Worm (Caenorhabditis elegans) whole organism, midembryonic: Measurements from ENCODE around the gene rbm-22.

Source experiments
- T22C8.4 ChIP-seq: fragments of 200-800 bp; sonication (Bioruptor generic); IDR thresholded peaks from 2 replicates; pipeline ENCODE4 v1.3.6; 2022; ENCODE audit warnings: missing genetic modification characterization, missing compliant biosample characterization
- cog-1 ChIP-seq: sonication (generic microtip); optimal IDR thresholded peaks from 2 replicates; lab custom pipeline; 2016; ENCODE audit warnings: missing genetic modification characterization, missing compliant biosample characterization
- flt-1 ChIP-seq: fragments of 200-800 bp; sonication (Bioruptor generic); IDR thresholded peaks from 2 replicates; pipeline ENCODE4 v1.3.6; 2022; ENCODE audit warnings: missing genetic modification characterization, missing compliant biosample characterization
- klf-2 ChIP-seq: fragments of 200-800 bp; sonication (Bioruptor generic); conservative IDR thresholded peaks from 2 replicates; pipeline ENCODE4 v1.3.6; 2022; ENCODE audit warnings: missing genetic modification reagents, missing genetic modification characterization, missing compliant biosample characterization
- med-1 ChIP-seq: sonication (generic microtip); optimal IDR thresholded peaks from 2 replicates; lab custom pipeline; 2017; ENCODE audit warnings: missing genetic modification characterization, mild to moderate bottlenecking, missing compliant biosample characterization, antibody characterized with exemption, missing genetic modification reagents; ENCODE audit not compliant: insufficient read depth
- ref-1 ChIP-seq: fragments of 200-800 bp; sonication (Bioruptor generic); conservative IDR thresholded peaks from 2 replicates; pipeline ENCODE4 v1.3.6; 2022; ENCODE audit warnings: missing genetic modification reagents, missing genetic modification characterization, missing compliant biosample characterization
- tab-1 ChIP-seq: fragments of 200-800 bp; sonication (Bioruptor generic); IDR thresholded peaks from 2 replicates; pipeline ENCODE4 v1.3.6; 2022; ENCODE audit warnings: missing genetic modification characterization, missing compliant biosample characterization
- ztf-23 ChIP-seq: fragments of 200-800 bp; sonication (Bioruptor generic); IDR thresholded peaks from 2 replicates; pipeline ENCODE4 v1.3.6; 2022; ENCODE audit warnings: missing genetic modification reagents, missing genetic modification characterization, missing compliant biosample characterization
- ztf-29 ChIP-seq: fragments of 200-800 bp; sonication (Bioruptor generic); IDR thresholded peaks from 2 replicates; pipeline ENCODE4 v1.3.6; 2022; ENCODE audit warnings: missing genetic modification reagents, missing genetic modification characterization, missing compliant biosample characterization

ce11 chrIV:10879542-10879941, 18.3 kb downstream of the rbm-22 start, which contains the start of gene sdz-13:
- TF ChIP-seq med-1 (GFP tag; lab: Kevin White, UChicago), result no peak
- no peak for TF ChIP-seq T22C8.4
- TF ChIP-seq klf-2 (GFP tag; lab: Robert Waterston, UW), result no peak
- TF ChIP-seq cog-1 (tag; lab: Kevin White, UChicago), result no peak
- TF ChIP-seq ref-1 (GFP tag; lab: Robert Waterston, UW), result no peak
- TF ChIP-seq ztf-29 (GFP tag; lab: Robert Waterston, UW), result no peak
- no peak for TF ChIP-seq ztf-23 (GFP tag; lab: Robert Waterston, UW)
- TF ChIP-seq tab-1 (GFP tag; lab: Robert Waterston, UW), result no peak
- TF ChIP-seq flt-1 (GFP tag; lab: Robert Waterston, UW), result no peak
